In the genomic region with DNA sequence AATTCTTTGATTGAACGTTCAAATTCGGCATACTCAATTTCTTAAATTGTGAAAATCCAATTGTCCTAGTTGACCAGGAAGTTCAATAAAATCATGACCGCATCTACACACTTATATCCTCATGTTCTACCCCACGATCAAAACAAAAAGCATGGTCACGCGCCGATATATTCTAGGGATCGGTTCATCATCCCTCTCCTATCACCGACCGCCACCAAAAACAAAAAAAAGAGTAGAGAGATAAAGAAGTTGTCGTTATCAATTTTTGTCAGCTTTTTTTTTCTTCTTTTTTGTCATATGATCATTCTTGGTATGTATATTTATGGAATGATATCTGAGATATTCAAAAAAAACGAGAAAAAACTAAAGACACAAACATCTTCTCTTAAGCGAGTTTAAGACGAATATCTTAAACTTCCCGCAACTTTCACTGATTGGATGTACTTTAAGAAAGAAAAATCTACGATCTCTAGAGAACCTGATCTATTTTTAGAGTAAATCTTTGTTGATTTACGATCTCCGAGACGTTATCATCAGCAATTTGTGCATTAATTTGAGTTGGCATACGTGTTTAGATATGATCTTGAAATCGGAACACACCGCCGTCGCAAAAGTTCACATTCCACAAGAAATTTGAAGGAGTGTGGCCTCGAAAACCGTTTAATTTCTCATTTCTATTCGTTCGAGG, we compare ENCODE assay signal across 6 worm cellular contexts.
TF ChIP-seq lines count a peak whose summit lies in the region.

No protein-coding gene starts in this region.

TF ChIP-seq in whole organism, L1 larva, 84 proteins besides CTCF, POLR2A, EP300 and RAD21 (continues in another document):
- TF ChIP-seq ceh-88 (GFP tag; IDR thresholded peaks at IDR 0.05; lab: Robert Waterston, UW): no peak
- TF ChIP-seq ceh-63 (GFP tag; optimal IDR thresholded peaks at IDR 0.05; lab: Kevin White, UChicago): no peak
- peak; percentile 65 for TF ChIP-seq nhr-71 (tag; optimal IDR thresholded peaks at IDR 0.05; lab: Kevin White, UChicago)
- TF ChIP-seq skn-1 (tag; optimal IDR thresholded peaks at IDR 0.05; lab: Kevin White, UChicago): no peak
- TF ChIP-seq lir-3 (tag; optimal IDR thresholded peaks at IDR 0.05; lab: Kevin White, UChicago; ENCODE audit: poor library complexity): peak; percentile 10
- no peak for TF ChIP-seq unc-130 (tag; optimal IDR thresholded peaks at IDR 0.05; lab: Kevin White, UChicago)
- no peak for TF ChIP-seq unc-30 (tag; optimal IDR thresholded peaks at IDR 0.05; lab: Kevin White, UChicago)
- TF ChIP-seq mdl-1 (tag; optimal IDR thresholded peaks at IDR 0.05; lab: Kevin White, UChicago): peak in 1 of 2 experiments; percentile 51
- no peak for TF ChIP-seq efl-3 (GFP tag; optimal IDR thresholded peaks at IDR 0.05; lab: Kevin White, UChicago)
- TF ChIP-seq grh-1 (GFP tag; IDR thresholded peaks at IDR 0.05; lab: Robert Waterston, UW): no peak
- TF ChIP-seq irx-1 (tag; optimal IDR thresholded peaks at IDR 0.05; lab: Kevin White, UChicago): no peak
- TF ChIP-seq ceh-82 (tag; optimal IDR thresholded peaks at IDR 0.05; lab: Kevin White, UChicago): no peak
- peak in 2 of 6 experiments; percentile 73 to 86 for TF ChIP-seq elt-3 (tag; optimal IDR thresholded peaks at IDR 0.05; lab: Kevin White, UChicago)
- TF ChIP-seq nhr-76 (tag; optimal IDR thresholded peaks at IDR 0.05; lab: Kevin White, UChicago): no peak

TF ChIP-seq in whole organism, L2 larva, 48 proteins besides CTCF, POLR2A, EP300 and RAD21 (continues in another document):
- TF ChIP-seq mdl-1 (tag; optimal IDR thresholded peaks at IDR 0.05; lab: Kevin White, UChicago): peak in 1 of 2 experiments; percentile 22
- TF ChIP-seq nhr-21 (tag; optimal IDR thresholded peaks at IDR 0.05; lab: Kevin White, UChicago): peak; percentile 61
- no peak for TF ChIP-seq C34F6.9 (tag; optimal IDR thresholded peaks at IDR 0.05; lab: Kevin White, UChicago)
- TF ChIP-seq ztf-11 (tag; optimal IDR thresholded peaks at IDR 0.05; lab: Kevin White, UChicago): no peak
- TF ChIP-seq zag-1 (tag; optimal IDR thresholded peaks at IDR 0.05; lab: Kevin White, UChicago): no peak
- TF ChIP-seq sma-3 (GFP tag; optimal IDR thresholded peaks at IDR 0.05; lab: Kevin White, UChicago): peak; percentile 61
- peak; percentile 27 for TF ChIP-seq gmeb-1 (tag; optimal IDR thresholded peaks at IDR 0.05; lab: Kevin White, UChicago)
- TF ChIP-seq lin-13 (GFP tag; optimal IDR thresholded peaks at IDR 0.05; lab: Kevin White, UChicago): no peak
- TF ChIP-seq nhr-237 (tag; optimal IDR thresholded peaks at IDR 0.05; lab: Kevin White, UChicago): no peak
- no peak for TF ChIP-seq skn-1 (tag; optimal IDR thresholded peaks at IDR 0.05; lab: Kevin White, UChicago)
- peak; percentile 26 for TF ChIP-seq blmp-1 (tag; optimal IDR thresholded peaks at IDR 0.05; lab: Kevin White, UChicago; ENCODE audit: insufficient read depth)
- no peak for TF ChIP-seq dmd-4 (tag; optimal IDR thresholded peaks at IDR 0.05; lab: Kevin White, UChicago)
- TF ChIP-seq nhr-23 (tag; optimal IDR thresholded peaks at IDR 0.05; lab: Kevin White, UChicago): no peak
- no peak for TF ChIP-seq mab-5 (tag; optimal IDR thresholded peaks at IDR 0.05; lab: Kevin White, UChicago)

TF ChIP-seq in whole organism, L3 larva, 47 proteins besides CTCF, POLR2A, EP300 and RAD21:
- no peak for TF ChIP-seq lin-15B (tag; optimal IDR thresholded peaks at IDR 0.05; lab: Kevin White, UChicago)
- TF ChIP-seq elt-3 (tag; optimal IDR thresholded peaks at IDR 0.05; lab: Kevin White, UChicago): peak in 1 of 3 experiments; percentile 55
- no peak for TF ChIP-seq nhr-28 (tag; optimal IDR thresholded peaks at IDR 0.05; lab: Kevin White, UChicago)
- TF ChIP-seq nfya-1 (tag; optimal IDR thresholded peaks at IDR 0.05; lab: Kevin White, UChicago; ENCODE audit: insufficient read depth): peak; percentile 13
- no peak for TF ChIP-seq tbx-2 (tag; optimal IDR thresholded peaks at IDR 0.05; lab: Kevin White, UChicago)
- no peak for TF ChIP-seq mdl-1 (tag; optimal IDR thresholded peaks at IDR 0.05; lab: Kevin White, UChicago)
- no peak for TF ChIP-seq ceh-16 (tag; optimal IDR thresholded peaks at IDR 0.05; lab: Kevin White, UChicago)
- peak; percentile 35 for TF ChIP-seq elt-1 (tag; optimal IDR thresholded peaks at IDR 0.05; lab: Kevin White, UChicago)
- TF ChIP-seq pqm-1 (tag; optimal IDR thresholded peaks at IDR 0.05; lab: Kevin White, UChicago): no peak
- peak; percentile 79 for TF ChIP-seq nhr-23 (tag; optimal IDR thresholded peaks at IDR 0.05; lab: Kevin White, UChicago)
- TF ChIP-seq ztf-4 (tag; optimal IDR thresholded peaks at IDR 0.05; lab: Kevin White, UChicago): no peak
- TF ChIP-seq nhr-43 (tag; optimal IDR thresholded peaks at IDR 0.05; lab: Kevin White, UChicago; ENCODE audit: poor library complexity, severe bottlenecking): peak; percentile 38

TF ChIP-seq in whole organism, L4 larva, 104 proteins besides CTCF, POLR2A, EP300 and RAD21 (continues in another document):
- TF ChIP-seq lin-38 (GFP tag; IDR thresholded peaks at IDR 0.05; lab: Robert Waterston, UW): no peak
- TF ChIP-seq cey-2 (tag; optimal IDR thresholded peaks at IDR 0.05; lab: Kevin White, UChicago; ENCODE audit: borderline replicate concordance, insufficient read depth): peak; percentile 67
- peak; percentile 77 for TF ChIP-seq hlh-30 (tag; optimal IDR thresholded peaks at IDR 0.05; lab: Kevin White, UChicago; ENCODE audit: insufficient read depth)
- no peak for TF ChIP-seq nhr-111 (GFP tag; optimal IDR thresholded peaks at IDR 0.05; lab: Kevin White, UChicago)
- peak; percentile 80 for TF ChIP-seq nhr-28 (tag; optimal IDR thresholded peaks at IDR 0.05; lab: Kevin White, UChicago)
- peak; percentile 48 for TF ChIP-seq mxl-3 (GFP tag; optimal IDR thresholded peaks at IDR 0.05; lab: Kevin White, UChicago)
- no peak for TF ChIP-seq lin-1 (GFP tag; IDR thresholded peaks at IDR 0.05; lab: Robert Waterston, UW)
- TF ChIP-seq dve-1 (tag; optimal IDR thresholded peaks at IDR 0.05; lab: Kevin White, UChicago; ENCODE audit: insufficient read depth): peak; percentile 44
- TF ChIP-seq hlh-11 (tag; optimal IDR thresholded peaks at IDR 0.05; lab: Kevin White, UChicago): peak; percentile 85
- peak; percentile 84 for TF ChIP-seq nhr-48 (tag; optimal IDR thresholded peaks at IDR 0.05; lab: Kevin White, UChicago)
- TF ChIP-seq zfp-2 (tag; optimal IDR thresholded peaks at IDR 0.05; lab: Kevin White, UChicago): no peak
- no peak for TF ChIP-seq zip-11 (GFP tag; IDR thresholded peaks at IDR 0.05; lab: Robert Waterston, UW)
- TF ChIP-seq dmd-6 (GFP tag; IDR thresholded peaks at IDR 0.05; lab: Robert Waterston, UW): peak; percentile 30; the same call in 1 of the 2 replicates
- TF ChIP-seq daf-8 (GFP tag; IDR thresholded peaks at IDR 0.05; lab: Robert Waterston, UW): no peak
- TF ChIP-seq dpl-1 (GFP tag; optimal IDR thresholded peaks at IDR 0.05; lab: Kevin White, UChicago): peak; percentile 17

TF ChIP-seq in whole organism, mixed stage, embryonic, 35 proteins besides CTCF, POLR2A, EP300 and RAD21:
- TF ChIP-seq blmp-1 (tag; optimal IDR thresholded peaks at IDR 0.05; lab: Kevin White, UChicago): no peak
- TF ChIP-seq elt-1 (tag; optimal IDR thresholded peaks at IDR 0.05; lab: Kevin White, UChicago; ENCODE audit: borderline replicate concordance, insufficient read depth): peak; percentile 44

TF ChIP-seq in whole organism, young adult, 124 proteins besides CTCF, POLR2A, EP300 and RAD21:
- TF ChIP-seq nhr-80 (tag; optimal IDR thresholded peaks at IDR 0.05; lab: Kevin White, UChicago): no peak
- peak; percentile 14 for TF ChIP-seq lin-40 (tag; optimal IDR thresholded peaks at IDR 0.05; lab: Kevin White, UChicago)
- TF ChIP-seq ztf-26 (tag; optimal IDR thresholded peaks at IDR 0.05; lab: Kevin White, UChicago): peak; percentile 74
- no peak for TF ChIP-seq snpc-1.3 (tag; optimal IDR thresholded peaks at IDR 0.05; lab: Kevin White, UChicago; ENCODE audit: insufficient read depth)
- no peak for TF ChIP-seq T07F8.4 (tag; optimal IDR thresholded peaks at IDR 0.05; lab: Kevin White, UChicago)
- peak; percentile 47; the same call in 1 of the 2 replicates for TF ChIP-seq K11D2.4 (GFP tag; IDR thresholded peaks at IDR 0.05; lab: Robert Waterston, UW)
- TF ChIP-seq Y53F4B.3 (GFP tag; IDR thresholded peaks at IDR 0.05; lab: Robert Waterston, UW): no peak
TF ChIP-seq in whole organism, young adult: peak in this region for 3.
